Fruit fly (Drosophila melanogaster) whole organism, embryonic: Measurements from ENCODE around the gene Ir75d.

Experiments used
- Aef1 ChIP-seq: fragments of 200-800 bp; sonication (Bioruptor generic); IDR thresholded peaks from 3 replicates; pipeline ENCODE4 v1.3.6; 2022; ENCODE audit warnings: missing biosample characterization, missing genetic modification characterization
- CG10979 ChIP-seq: fragments of 200-800 bp; sonication (Bioruptor generic); optimal IDR thresholded peaks from 2 replicates; lab custom pipeline; 2018; ENCODE audit warnings: missing biosample characterization, mild to moderate bottlenecking, missing genetic modification characterization, moderate library complexity
- CG11504 ChIP-seq: fragments of 200-800 bp; sonication (Bioruptor generic); optimal IDR thresholded peaks from 3 replicates; lab custom pipeline; 2019; ENCODE audit warnings: missing biosample characterization, mild to moderate bottlenecking, missing genetic modification characterization, moderate library complexity
- CG12236 ChIP-seq: fragments of 200-800 bp; sonication (Bioruptor generic); optimal IDR thresholded peaks from 2 replicates; lab custom pipeline; 2016; ENCODE audit warnings: missing biosample characterization, missing genetic modification characterization
- CG13424 ChIP-seq: fragments of 200-800 bp; sonication (Bioruptor generic); optimal IDR thresholded peaks from 2 replicates; lab custom pipeline; 2019; ENCODE audit warnings: missing biosample characterization, mild to moderate bottlenecking, missing genetic modification characterization, moderate library complexity
- CG14050 ChIP-seq: fragments of 200-800 bp; sonication (Bioruptor generic); IDR thresholded peaks from 3 replicates; pipeline ENCODE4 v1.3.6; 2022; ENCODE audit warnings: missing biosample characterization, missing genetic modification characterization
- CG14441 ChIP-seq: fragments of 200-800 bp; sonication (Bioruptor generic); IDR thresholded peaks from 2 replicates; pipeline ENCODE4 v1.3.6; 2022; ENCODE audit warnings: missing biosample characterization, missing genetic modification characterization
- CG15601 ChIP-seq: fragments of 200-800 bp; sonication (Bioruptor generic); optimal IDR thresholded peaks from 3 replicates; lab custom pipeline; 2019; ENCODE audit warnings: missing biosample characterization, mild to moderate bottlenecking, missing genetic modification characterization, moderate library complexity
- CG1603 ChIP-seq: fragments of 200-800 bp; sonication (Bioruptor generic); optimal IDR thresholded peaks from 2 replicates; lab custom pipeline; 2019; ENCODE audit warnings: missing biosample characterization, mild to moderate bottlenecking, missing genetic modification characterization, moderate library complexity
- CG17361 ChIP-seq: fragments of 200-800 bp; sonication (Bioruptor generic); IDR thresholded peaks from 3 replicates; pipeline ENCODE4 v1.3.6; 2022; ENCODE audit warnings: missing biosample characterization, missing genetic modification characterization
- CG17912 ChIP-seq: fragments of 200-800 bp; sonication (Bioruptor generic); optimal IDR thresholded peaks from 2 replicates; lab custom pipeline; 2018; ENCODE audit warnings: missing biosample characterization, mild to moderate bottlenecking, missing genetic modification characterization
- CG1792 ChIP-seq: fragments of 200-800 bp; sonication (Bioruptor generic); optimal IDR thresholded peaks from 2 replicates; lab custom pipeline; 2016; ENCODE audit warnings: missing biosample characterization, missing genetic modification characterization
- CG30431 ChIP-seq: fragments of 200-800 bp; sonication (Bioruptor generic); optimal IDR thresholded peaks from 2 replicates; lab custom pipeline; 2017; ENCODE audit warnings: missing biosample characterization, missing genetic modification characterization
- CG42726 ChIP-seq: fragments of 200-800 bp; sonication (Bioruptor generic); IDR thresholded peaks from 2 replicates; pipeline ENCODE4 v1.3.6; 2022; ENCODE audit warnings: missing biosample characterization, missing genetic modification characterization; ENCODE audit not compliant: partially characterized antibody
- CG43689 ChIP-seq: fragments of 200-800 bp; sonication (Bioruptor generic); IDR thresholded peaks from 2 replicates; pipeline ENCODE4 v1.3.6; 2022; ENCODE audit warnings: missing biosample characterization, missing genetic modification characterization
- CG6654 ChIP-seq: fragments of 200-800 bp; sonication (Bioruptor generic); optimal IDR thresholded peaks from 2 replicates; lab custom pipeline; 2017; ENCODE audit warnings: missing biosample characterization, mild to moderate bottlenecking, missing genetic modification characterization
- CG6854 ChIP-seq: fragments of 200-800 bp; sonication (Bioruptor generic); optimal IDR thresholded peaks from 3 replicates; lab custom pipeline; 2017; ENCODE audit warnings: missing biosample characterization, mild to moderate bottlenecking, missing genetic modification characterization
- CG7786 ChIP-seq: fragments of 200-800 bp; sonication (Bioruptor generic); optimal IDR thresholded peaks from 2 replicates; lab custom pipeline; 2016; ENCODE audit warnings: missing biosample characterization, missing genetic modification characterization
- CG7928 ChIP-seq: fragments of 200-800 bp; sonication (Bioruptor generic); optimal IDR thresholded peaks from 2 replicates; lab custom pipeline; 2017; ENCODE audit warnings: missing biosample characterization, mild to moderate bottlenecking, missing genetic modification characterization
- CG8089 ChIP-seq: fragments of 200-800 bp; sonication (Bioruptor generic); optimal IDR thresholded peaks from 3 replicates; lab custom pipeline; 2016; ENCODE audit warnings: missing biosample characterization, missing genetic modification characterization
- CG8765 ChIP-seq: fragments of 200-800 bp; sonication (Bioruptor generic); IDR thresholded peaks from 2 replicates; pipeline ENCODE4 v1.3.6; 2022; ENCODE audit warnings: missing biosample characterization, missing genetic modification characterization
- Doc2 ChIP-seq: fragments of 200-800 bp; sonication (Bioruptor generic); IDR thresholded peaks from 2 replicates; pipeline ENCODE4 v1.3.6; 2022; ENCODE audit warnings: missing biosample characterization, missing genetic modification characterization
- E2f1 ChIP-seq: fragments of 200-800 bp; sonication (Bioruptor generic); IDR thresholded peaks from 2 replicates; pipeline ENCODE4 v1.3.6; 2022; ENCODE audit warnings: missing biosample characterization, missing genetic modification characterization
- MBD-R2 ChIP-seq: fragments of 200-800 bp; sonication (Bioruptor generic); IDR thresholded peaks from 2 replicates; pipeline ENCODE4 v1.3.6; 2022; ENCODE audit warnings: missing biosample characterization, missing genetic modification characterization
- Max ChIP-seq: fragments of 200-800 bp; sonication (Bioruptor generic); optimal IDR thresholded peaks from 2 replicates; lab custom pipeline; 2016; ENCODE audit warnings: missing biosample characterization, mild to moderate bottlenecking, missing genetic modification characterization
- Myb ChIP-seq: fragments of 200-800 bp; sonication (Bioruptor generic); optimal IDR thresholded peaks from 2 replicates; lab custom pipeline; 2016; ENCODE audit warnings: missing biosample characterization, missing genetic modification characterization
- NFAT ChIP-seq: fragments of 200-800 bp; sonication (Bioruptor generic); IDR thresholded peaks from 2 replicates; pipeline ENCODE4 v1.3.6; 2022; ENCODE audit warnings: missing biosample characterization, missing genetic modification characterization
- NK7.1 ChIP-seq: fragments of 200-800 bp; sonication (Bioruptor generic); optimal IDR thresholded peaks from 3 replicates; lab custom pipeline; 2016; ENCODE audit warnings: missing biosample characterization, missing genetic modification characterization
- Neu2 ChIP-seq: fragments of 200-800 bp; sonication (Bioruptor generic); optimal IDR thresholded peaks from 3 replicates; lab custom pipeline; 2016; ENCODE audit warnings: missing biosample characterization, missing genetic modification characterization, borderline replicate concordance
- Nf-YA ChIP-seq: fragments of 200-800 bp; sonication (Bioruptor generic); IDR thresholded peaks from 2 replicates; pipeline ENCODE4 v1.3.6; 2022; ENCODE audit warnings: missing biosample characterization, missing genetic modification characterization
- Opbp ChIP-seq: fragments of 200-800 bp; sonication (Bioruptor generic); IDR thresholded peaks from 3 replicates; pipeline ENCODE4 v1.3.6; 2022; ENCODE audit warnings: missing biosample characterization, missing genetic modification characterization; ENCODE audit not compliant: partially characterized antibody
- Stat92E ChIP-seq, 3 experiments: fragments of >200 bp in 2 of 3; fragments of 200-800 bp in 1 of 3; sonication (Bioruptor generic) in 1 of 3; optimal IDR thresholded peaks; 2 replicates each; lab custom pipeline; 2017 to 2019; ENCODE audit warnings: missing biosample characterization in 3 of 3, missing genetic modification characterization in 3 of 3, mild to moderate bottlenecking in 1 of 3, moderate library complexity in 1 of 3
- amos ChIP-seq: fragments of 200-800 bp; sonication (Bioruptor generic); IDR thresholded peaks from 2 replicates; pipeline ENCODE4 v1.3.6; 2022; ENCODE audit warnings: missing biosample characterization, missing genetic modification characterization; ENCODE audit not compliant: partially characterized antibody
- bbx ChIP-seq: fragments of 200-800 bp; sonication (Bioruptor generic); IDR thresholded peaks from 2 replicates; pipeline ENCODE4 v1.3.6; 2022; ENCODE audit warnings: missing biosample characterization, missing genetic modification characterization; ENCODE audit not compliant: partially characterized antibody
- crol ChIP-seq: fragments of 200-800 bp; sonication (Bioruptor generic); IDR thresholded peaks from 2 replicates; pipeline ENCODE4 v1.3.6; 2022; ENCODE audit warnings: missing biosample characterization, missing genetic modification characterization
- dan ChIP-seq: fragments of 200-800 bp; sonication (Bioruptor generic); IDR thresholded peaks from 2 replicates; pipeline ENCODE4 v1.3.6; 2022; ENCODE audit warnings: missing biosample characterization, missing genetic modification characterization
- disco-r ChIP-seq: fragments of 200-800 bp; sonication (Bioruptor generic); optimal IDR thresholded peaks from 2 replicates; lab custom pipeline; 2016; ENCODE audit warnings: missing biosample characterization, missing genetic modification characterization
- hb ChIP-seq: fragments of 200-800 bp; sonication (Bioruptor generic); IDR thresholded peaks from 3 replicates; pipeline ENCODE4 v1.3.6; 2022; ENCODE audit warnings: missing biosample characterization, missing genetic modification characterization; ENCODE audit not compliant: partially characterized antibody
- nerfin-2 ChIP-seq: fragments of 200-800 bp; sonication (Bioruptor generic); IDR thresholded peaks from 2 replicates; pipeline ENCODE4 v1.3.6; 2022; ENCODE audit warnings: missing biosample characterization, missing genetic modification characterization; ENCODE audit not compliant: partially characterized antibody
- onecut ChIP-seq: fragments of 200-800 bp; sonication (Bioruptor generic); IDR thresholded peaks from 2 replicates; pipeline ENCODE4 v1.3.6; 2022; ENCODE audit warnings: missing biosample characterization, missing genetic modification characterization
- prd ChIP-seq, 3 experiments: fragments of >200 bp in 2 of 3; fragments of 200-800 bp in 1 of 3; sonication (Bioruptor generic) in 1 of 3; optimal IDR thresholded peaks in 2 of 3; IDR thresholded peaks in 1 of 3; 2 replicates in 2 of 3; 3 replicates in 1 of 3; pipeline versions ENCODE4 v1.3.6 to Lab custom; 2017 to 2022; ENCODE audit warnings: missing biosample characterization in 1 of 3, missing genetic modification characterization in 1 of 3
- psq ChIP-seq: fragments of 200-800 bp; sonication (Bioruptor generic); optimal IDR thresholded peaks from 2 replicates; lab custom pipeline; 2017; ENCODE audit warnings: missing biosample characterization, missing genetic modification characterization
- ro ChIP-seq: fragments of 200-800 bp; sonication (Bioruptor generic); IDR thresholded peaks from 2 replicates; pipeline ENCODE4 v1.3.6; 2022; ENCODE audit warnings: missing biosample characterization, missing genetic modification characterization
- salm ChIP-seq: fragments of 200-800 bp; sonication (Bioruptor generic); optimal IDR thresholded peaks from 2 replicates; lab custom pipeline; 2018; ENCODE audit warnings: missing biosample characterization, mild to moderate bottlenecking, missing genetic modification characterization
- scrt ChIP-seq: fragments of 200-800 bp; sonication (Bioruptor generic); optimal IDR thresholded peaks from 2 replicates; lab custom pipeline; 2018; ENCODE audit warnings: missing biosample characterization, mild to moderate bottlenecking, missing genetic modification characterization, moderate library complexity
- sqz ChIP-seq: fragments of 200-800 bp; sonication (Bioruptor generic); optimal IDR thresholded peaks from 3 replicates; lab custom pipeline; 2018; ENCODE audit warnings: missing biosample characterization, mild to moderate bottlenecking, missing genetic modification characterization
- tap ChIP-seq: fragments of 200-800 bp; optimal IDR thresholded peaks from 3 replicates; lab custom pipeline; 2019; ENCODE audit warnings: missing biosample characterization, mild to moderate bottlenecking, missing genetic modification characterization, moderate library complexity
- z ChIP-seq: fragments of 200-800 bp; sonication (Bioruptor generic); IDR thresholded peaks from 3 replicates; pipeline ENCODE4 v1.3.6; 2022; ENCODE audit warnings: missing biosample characterization, missing genetic modification characterization
- zen ChIP-seq: fragments of 200-800 bp; sonication (Bioruptor generic); optimal IDR thresholded peaks from 3 replicates; lab custom pipeline; 2018; ENCODE audit warnings: missing biosample characterization, mild to moderate bottlenecking, missing genetic modification characterization, moderate library complexity

Gene Ir75d

DNA sequence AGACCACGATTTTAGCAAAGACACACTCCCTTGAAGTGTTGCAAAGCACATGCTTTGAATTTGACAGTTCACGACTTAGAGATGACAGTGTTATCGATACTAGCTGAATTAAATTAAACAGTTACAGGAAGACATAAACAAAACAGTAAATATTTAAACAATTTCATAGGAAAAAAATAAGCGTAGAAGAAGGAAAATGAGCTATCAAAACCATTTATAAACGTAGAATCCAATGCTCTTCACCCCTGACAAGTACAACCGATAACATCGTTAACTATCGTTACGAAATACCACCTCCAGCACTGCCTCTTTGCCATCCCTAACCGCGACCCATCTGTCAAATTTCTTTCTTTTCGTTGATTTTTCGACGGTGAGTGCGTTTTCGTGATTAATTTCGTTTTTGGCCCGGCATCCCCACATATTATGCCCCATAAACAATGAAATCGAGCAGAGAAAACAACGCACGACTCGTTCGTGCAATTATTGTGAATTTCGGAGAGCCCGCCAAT, 12.2 kb downstream of the Ir75d start, which contains the start of gene RpL26 (continued):
- no peak; the same call in none of the 2 replicates for TF ChIP-seq CG42726
- TF ChIP-seq CG13424: peak; percentile 87
- no peak for TF ChIP-seq scrt (GFP tag; lab: Kevin White, UChicago)
- peak in 1 of 3 experiments; percentile 81 for TF ChIP-seq Stat92E (GFP tag; optimal IDR thresholded peaks at IDR 0.05; lab: Kevin White, UChicago)
- peak; percentile 36 for TF ChIP-seq psq (GFP tag; lab: Kevin White, UChicago)
- peak; percentile 62 for TF ChIP-seq E2f1 (GFP tag; lab: Robert Waterston, UW)
- peak; percentile 73 for TF ChIP-seq CG14441 (GFP tag; lab: Robert Waterston, UW)
- TF ChIP-seq zen (tag; lab: Kevin White, UChicago): peak; percentile 43
- TF ChIP-seq MBD-R2 (GFP tag; lab: Robert Waterston, UW): peak; percentile 56
- TF ChIP-seq amos (GFP tag; lab: Robert Waterston, UW): peak; percentile 93
- TF ChIP-seq nerfin-2 (GFP tag; lab: Robert Waterston, UW): peak; percentile 90
- TF ChIP-seq CG7928: peak; percentile 36
- TF ChIP-seq salm: no peak
- TF ChIP-seq crol (GFP tag; lab: Robert Waterston, UW): no peak
- peak; percentile 55 for TF ChIP-seq CG17912 (GFP tag; lab: Kevin White, UChicago)
- TF ChIP-seq z (GFP tag; lab: Robert Waterston, UW): no peak
- TF ChIP-seq CG43689 (GFP tag; lab: Robert Waterston, UW): no peak
- TF ChIP-seq disco-r (GFP tag; lab: Kevin White, UChicago): peak; percentile 83
- TF ChIP-seq CG7786 (GFP tag; lab: Kevin White, UChicago): peak; percentile 83
- peak; percentile 32; the same call in 2 of the 3 replicates for TF ChIP-seq CG14050 (GFP tag; lab: Robert Waterston, UW)
- TF ChIP-seq CG6654 (GFP tag; lab: Kevin White, UChicago): no peak
- TF ChIP-seq CG15601 (tag; lab: Kevin White, UChicago): peak; percentile 77
- TF ChIP-seq dan (GFP tag; lab: Robert Waterston, UW): no peak
- TF ChIP-seq CG1603 (tag; lab: Kevin White, UChicago): peak; percentile 28
- no peak for TF ChIP-seq ro (GFP tag; lab: Robert Waterston, UW)
- TF ChIP-seq Neu2: no peak
- peak; percentile 97 for TF ChIP-seq hb (GFP tag; lab: Robert Waterston, UW)
- peak; percentile 85 for TF ChIP-seq bbx (GFP tag; lab: Robert Waterston, UW)
- TF ChIP-seq Max (GFP tag; lab: Kevin White, UChicago): peak; percentile 63
- peak; percentile 6 for TF ChIP-seq CG12236 (GFP tag; lab: Kevin White, UChicago)
- peak; percentile 79 for TF ChIP-seq CG17361 (GFP tag; lab: Robert Waterston, UW)
- TF ChIP-seq CG30431: no peak
- no peak for TF ChIP-seq onecut
- no peak for TF ChIP-seq CG11504 (tag; lab: Kevin White, UChicago)
- peak; percentile 96 for TF ChIP-seq Myb (GFP tag; lab: Kevin White, UChicago)
- TF ChIP-seq NK7.1: peak; percentile 62
- TF ChIP-seq CG8089: peak; percentile 81
- peak; percentile 25 for TF ChIP-seq CG6854 (GFP tag; lab: Kevin White, UChicago)
- TF ChIP-seq tap (tag; lab: Kevin White, UChicago): peak; percentile 57
- no peak for TF ChIP-seq Doc2
- no peak for TF ChIP-seq sqz (GFP tag; lab: Kevin White, UChicago)
- 0 out of 2 replicates have a peak, but pooled peaks have one; percentile 12 for TF ChIP-seq Nf-YA (GFP tag; lab: Robert Waterston, UW)
- TF ChIP-seq CG8765 (GFP tag; lab: Robert Waterston, UW): peak; percentile 67; the same call in 1 of the 2 replicates
- TF ChIP-seq NFAT (GFP tag; lab: Robert Waterston, UW): peak; percentile 76
- TF ChIP-seq CG1792: peak; percentile 53
- no peak for TF ChIP-seq prd (optimal IDR thresholded peaks at IDR 0.05; lab: Kevin White, UChicago)
- peak; percentile 82 for TF ChIP-seq prd (GFP tag; IDR thresholded peaks at IDR 0.05; lab: Robert Waterston, UW)
- TF ChIP-seq CG10979 (tag; lab: Kevin White, UChicago): peak; percentile 46
- TF ChIP-seq Opbp (GFP tag; lab: Robert Waterston, UW): peak; percentile 93
- TF ChIP-seq Aef1: peak; percentile 71
